Worm (Caenorhabditis elegans) whole organism, L2 larva: Measurements from ENCODE around the gene col-172.

ENCODE experiments used
- ceh-82 ChIP-seq: fragments of 150-350 bp; optimal IDR thresholded peaks from 2 replicates; lab custom pipeline; 2014; ENCODE audit warnings: missing biosample characterization, missing genetic modification characterization
- elt-3 ChIP-seq: sonication (generic microtip); optimal IDR thresholded peaks from 2 replicates; lab custom pipeline; 2017; ENCODE audit warnings: missing biosample characterization, missing genetic modification characterization
- fos-1 ChIP-seq: fragments of 150-350 bp; optimal IDR thresholded peaks from 2 replicates; lab custom pipeline; 2014; ENCODE audit warnings: missing biosample characterization, missing genetic modification characterization
- lin-13 ChIP-seq: fragments of 150-350 bp; optimal IDR thresholded peaks from 2 replicates; lab custom pipeline; 2014; ENCODE audit warnings: missing biosample characterization, missing genetic modification reagents, missing genetic modification characterization
- lin-39 ChIP-seq: fragments of 150-350 bp; optimal IDR thresholded peaks from 2 replicates; lab custom pipeline; 2014; ENCODE audit warnings: missing biosample characterization, missing genetic modification reagents, missing genetic modification characterization
- nhr-10 ChIP-seq: sonication (generic microtip); optimal IDR thresholded peaks from 2 replicates; lab custom pipeline; 2017; ENCODE audit warnings: missing biosample characterization, missing genetic modification characterization
- nhr-12 ChIP-seq: fragments of 150-350 bp; optimal IDR thresholded peaks from 2 replicates; lab custom pipeline; 2014; ENCODE audit warnings: missing biosample characterization, missing genetic modification characterization
- nhr-23 ChIP-seq: fragments of 150-350 bp; optimal IDR thresholded peaks from 2 replicates; lab custom pipeline; 2014; ENCODE audit warnings: missing biosample characterization, missing genetic modification reagents, missing genetic modification characterization
- nhr-237 ChIP-seq: fragments of 150-350 bp; optimal IDR thresholded peaks from 2 replicates; lab custom pipeline; 2014; ENCODE audit warnings: missing biosample characterization, missing genetic modification characterization
- nhr-25 ChIP-seq: fragments of 150-350 bp; sonication (generic microtip); optimal IDR thresholded peaks from 3 replicates; lab custom pipeline; 2014; ENCODE audit warnings: missing biosample characterization, missing genetic modification characterization
- nhr-6 ChIP-seq: fragments of 150-350 bp; optimal IDR thresholded peaks from 2 replicates; lab custom pipeline; 2014; ENCODE audit warnings: missing biosample characterization, missing genetic modification characterization
- snpc-4 ChIP-seq: fragments of 150-350 bp; optimal IDR thresholded peaks from 2 replicates; lab custom pipeline; 2014; ENCODE audit warnings: missing biosample characterization, missing genetic modification characterization

- TF ChIP-seq nhr-25 (tag; lab: Kevin White, UChicago) (no peak), lin-13 (GFP tag; lab: Kevin White, UChicago) (no peak), nhr-6 (no peak), elt-3 (tag; lab: Kevin White, UChicago) (no peak), nhr-12 (tag; lab: Kevin White, UChicago) (no peak), nhr-10 (no peak), nhr-237 (tag; lab: Kevin White, UChicago) (no peak), nhr-23 (tag; lab: Kevin White, UChicago) (no peak), ceh-82 (no peak), snpc-4 (tag; lab: Kevin White, UChicago) (no peak), fos-1 (tag; lab: Kevin White, UChicago) (no peak), lin-39 (tag; lab: Kevin White, UChicago) (no peak)
Measured at ce11 chrX:6687345-6687744, 14.7 kb downstream of the col-172 start.
